Fruit fly (Drosophila melanogaster) whole organism, prepupa: ENCODE measurements around the gene CG8765.

ENCODE experiments used
- CG10669 ChIP-seq: fragments of 200-800 bp; sonication (Bioruptor generic); optimal IDR thresholded peaks from 3 replicates; lab custom pipeline; 2018; ENCODE audit warnings: missing biosample characterization, mild to moderate bottlenecking, missing genetic modification characterization, moderate library complexity
- CG11902 ChIP-seq: fragments of 200-800 bp; sonication (Bioruptor generic); optimal IDR thresholded peaks from 3 replicates; lab custom pipeline; 2016; ENCODE audit warnings: missing biosample characterization, missing genetic modification characterization
- CG1621 ChIP-seq: fragments of 200-800 bp; sonication (Bioruptor generic); optimal IDR thresholded peaks from 3 replicates; lab custom pipeline; 2018; ENCODE audit warnings: missing biosample characterization, mild to moderate bottlenecking, missing genetic modification characterization
- CG31627 ChIP-seq: fragments of 200-800 bp; sonication (Bioruptor generic); optimal IDR thresholded peaks from 3 replicates; lab custom pipeline; 2016; ENCODE audit warnings: missing biosample characterization, missing genetic modification characterization
- CG32006 ChIP-seq: fragments of 200-800 bp; sonication (Bioruptor generic); optimal IDR thresholded peaks from 3 replicates; lab custom pipeline; 2017; ENCODE audit warnings: missing biosample characterization, mild to moderate bottlenecking, missing genetic modification characterization
- CG34406 ChIP-seq: fragments of 200-800 bp; sonication (Bioruptor generic); optimal IDR thresholded peaks from 3 replicates; lab custom pipeline; 2016; ENCODE audit warnings: missing biosample characterization, missing genetic modification characterization
- CG3919 ChIP-seq: fragments of 200-800 bp; sonication (Bioruptor generic); optimal IDR thresholded peaks from 3 replicates; lab custom pipeline; 2016; ENCODE audit warnings: missing biosample characterization, missing genetic modification characterization
- CG6163 ChIP-seq: fragments of 200-800 bp; sonication (Bioruptor generic); IDR thresholded peaks from 3 replicates; pipeline ENCODE4 v1.3.6; 2022; ENCODE audit warnings: missing biosample characterization, missing genetic modification characterization
- CG7368 ChIP-seq: fragments of 200-800 bp; sonication (Bioruptor generic); optimal IDR thresholded peaks from 3 replicates; lab custom pipeline; 2016; ENCODE audit warnings: missing biosample characterization, missing genetic modification characterization
- CG8119 ChIP-seq: fragments of 200-800 bp; sonication (Bioruptor generic); IDR thresholded peaks from 3 replicates; pipeline ENCODE4 v1.3.6; 2022; ENCODE audit warnings: missing biosample characterization, missing genetic modification characterization
- CG8632 ChIP-seq: fragments of 200-800 bp; sonication (Bioruptor generic); optimal IDR thresholded peaks from 3 replicates; lab custom pipeline; 2016; ENCODE audit warnings: missing biosample characterization, missing genetic modification characterization
- CG9139 ChIP-seq: fragments of 200-800 bp; sonication (Bioruptor generic); optimal IDR thresholded peaks from 3 replicates; lab custom pipeline; 2017; ENCODE audit warnings: missing biosample characterization, mild to moderate bottlenecking, missing genetic modification characterization
- Ets21C ChIP-seq: fragments of 200-800 bp; sonication (Bioruptor generic); optimal IDR thresholded peaks from 3 replicates; lab custom pipeline; 2016; ENCODE audit warnings: missing biosample characterization, missing genetic modification characterization
- Ets96B ChIP-seq: fragments of 200-800 bp; optimal IDR thresholded peaks from 2 replicates; lab custom pipeline; 2019; ENCODE audit warnings: missing biosample characterization, mild to moderate bottlenecking, missing genetic modification characterization, moderate library complexity
- Hr39 ChIP-seq: fragments of 200-800 bp; sonication (Bioruptor generic); optimal IDR thresholded peaks from 2 replicates; lab custom pipeline; 2016; ENCODE audit warnings: missing biosample characterization, missing genetic modification characterization
- Lpt ChIP-seq: fragments of 200-800 bp; sonication (Bioruptor generic); optimal IDR thresholded peaks from 3 replicates; lab custom pipeline; 2016; ENCODE audit warnings: missing biosample characterization, missing genetic modification characterization
- Smox ChIP-seq: fragments of 200-800 bp; sonication (Bioruptor generic); optimal IDR thresholded peaks from 3 replicates; lab custom pipeline; 2016; ENCODE audit warnings: missing biosample characterization, missing genetic modification characterization
- Sox14 ChIP-seq: fragments of 200-800 bp; sonication (Bioruptor generic); optimal IDR thresholded peaks from 3 replicates; lab custom pipeline; 2016; ENCODE audit warnings: missing biosample characterization, missing genetic modification characterization
- achi ChIP-seq: fragments of 200-800 bp; sonication (Bioruptor generic); optimal IDR thresholded peaks from 3 replicates; lab custom pipeline; 2016; ENCODE audit warnings: missing biosample characterization, missing genetic modification characterization
- acj6 ChIP-seq: fragments of 200-800 bp; sonication (Bioruptor generic); optimal IDR thresholded peaks from 3 replicates; lab custom pipeline; 2016; ENCODE audit warnings: missing biosample characterization, missing genetic modification characterization
- cyc ChIP-seq: fragments of 200-800 bp; sonication (Bioruptor generic); optimal IDR thresholded peaks from 3 replicates; lab custom pipeline; 2016; ENCODE audit warnings: missing biosample characterization, missing genetic modification characterization
- dac ChIP-seq: fragments of 200-800 bp; sonication (Bioruptor generic); optimal IDR thresholded peaks from 2 replicates; lab custom pipeline; 2017; ENCODE audit warnings: missing biosample characterization, mild to moderate bottlenecking, missing genetic modification characterization
- eg ChIP-seq: fragments of 200-800 bp; sonication (Bioruptor generic); IDR thresholded peaks from 3 replicates; pipeline ENCODE4 v1.3.6; 2022; ENCODE audit warnings: missing biosample characterization, missing genetic modification characterization
- fd85E ChIP-seq: fragments of 200-800 bp; sonication (Bioruptor generic); optimal IDR thresholded peaks from 3 replicates; lab custom pipeline; 2016; ENCODE audit warnings: missing biosample characterization, missing genetic modification characterization
- net ChIP-seq: fragments of 200-800 bp; sonication (Bioruptor generic); optimal IDR thresholded peaks from 3 replicates; lab custom pipeline; 2016; ENCODE audit warnings: missing biosample characterization, missing genetic modification characterization
- salr ChIP-seq, 2 experiments: fragments of 200-800 bp; sonication (Bioruptor generic); optimal IDR thresholded peaks; 3 replicates each; lab custom pipeline; 2016 to 2018; ENCODE audit warnings: missing biosample characterization in 2 of 2, missing genetic modification characterization in 2 of 2, mild to moderate bottlenecking in 1 of 2
- spab ChIP-seq: fragments of 200-800 bp; sonication (Bioruptor generic); optimal IDR thresholded peaks from 2 replicates; lab custom pipeline; 2017; ENCODE audit warnings: missing biosample characterization, mild to moderate bottlenecking, missing genetic modification characterization, missing genetic modification reagents
- topi ChIP-seq: fragments of 200-800 bp; sonication (Bioruptor generic); optimal IDR thresholded peaks from 3 replicates; lab custom pipeline; 2016; ENCODE audit warnings: missing biosample characterization, missing genetic modification characterization
- vri ChIP-seq: fragments of 200-800 bp; sonication (Bioruptor generic); optimal IDR thresholded peaks from 3 replicates; lab custom pipeline; 2016; ENCODE audit warnings: missing biosample characterization, mild to moderate bottlenecking, missing genetic modification characterization

CG8765 gene

DNA sequence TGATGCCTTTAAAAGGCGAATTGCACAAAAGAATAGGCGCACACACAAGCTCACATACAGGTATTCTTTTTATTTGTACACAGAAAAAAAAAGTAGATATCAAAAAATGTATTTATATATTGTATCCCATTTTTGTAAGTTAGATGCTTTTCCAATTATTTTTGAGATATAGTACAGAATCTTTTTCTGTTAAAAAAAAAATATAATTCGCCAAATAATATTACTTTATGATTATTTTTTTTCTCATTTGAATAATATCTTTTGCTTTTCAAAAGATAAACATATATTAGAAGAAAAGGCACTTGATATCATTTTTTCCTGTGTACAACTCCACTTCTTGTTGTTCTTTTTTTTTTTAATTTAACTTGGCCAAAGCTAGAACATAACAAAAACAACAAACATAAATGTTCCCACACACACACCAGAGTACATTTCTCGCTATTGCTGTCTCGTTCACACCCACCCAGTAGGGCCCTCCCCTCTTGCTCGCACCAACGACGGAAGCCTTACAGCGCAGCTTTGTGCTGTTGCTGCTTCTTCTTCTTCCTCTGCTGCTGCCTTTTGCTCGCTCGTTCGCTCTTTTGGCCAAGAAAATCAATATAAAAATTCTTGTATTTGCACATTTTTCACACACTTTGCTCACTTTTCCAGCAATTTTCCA, 52.2 kb downstream of the CG8765 start (continued):
- TF ChIP-seq achi (peak; percentile 69), salr (GFP tag; optimal IDR thresholded peaks at IDR 0.05; lab: Kevin White, UChicago) (peak in 1 of 2 experiments; percentile 90), Ets96B (tag; lab: Kevin White, UChicago) (peak; percentile 81), Hr39 (GFP tag; lab: Kevin White, UChicago) (no peak), CG31627 (no peak), vri (GFP tag; lab: Kevin White, UChicago) (no peak), CG7368 (GFP tag; lab: Kevin White, UChicago) (peak; percentile 61), net (GFP tag; lab: Kevin White, UChicago) (peak; percentile 54), Smox (GFP tag; lab: Kevin White, UChicago) (peak; percentile 45), CG32006 (GFP tag; lab: Kevin White, UChicago) (peak; percentile 73), CG3919 (GFP tag; lab: Kevin White, UChicago) (peak; percentile 84), CG6163 (GFP tag; lab: Robert Waterston, UW) (peak; percentile 77), CG34406 (GFP tag; lab: Kevin White, UChicago) (peak; percentile 58), CG8119 (GFP tag; lab: Robert Waterston, UW) (peak; percentile 89), eg (GFP tag; lab: Robert Waterston, UW) (peak; percentile 87), fd85E (no peak), topi (peak; percentile 47), cyc (GFP tag; lab: Kevin White, UChicago) (peak; percentile 55), Sox14 (GFP tag; lab: Kevin White, UChicago) (peak; percentile 10), CG9139 (GFP tag; lab: Kevin White, UChicago) (peak; percentile 68), CG10669 (GFP tag; lab: Kevin White, UChicago) (peak; percentile 51), dac (GFP tag; lab: Kevin White, UChicago) (no peak), CG11902 (peak; percentile 16), CG8632 (GFP tag; lab: Kevin White, UChicago) (peak; percentile 72), CG1621 (tag; lab: Kevin White, UChicago) (no peak), acj6 (GFP tag; lab: Kevin White, UChicago) (peak; percentile 62), spab (GFP tag; lab: Kevin White, UChicago) (peak; percentile 80), Lpt (GFP tag; lab: Kevin White, UChicago) (peak; percentile 88), Ets21C (no peak)
